Fruit fly (Drosophila melanogaster): ENCODE results near the gene HLH4C.

The HLH4C gene

dm6 chrX:4615684-4616292 is 31.4 kb downstream of the HLH4C start:
- TF ChIP-seq fd102C (GFP tag; optimal IDR thresholded peaks at IDR 0.05) (no peak), CG14441 (GFP tag; IDR thresholded peaks at IDR 0.05) (0 out of 2 replicates have a peak, but pooled peaks have one; percentile 43), CG13296 (GFP tag; optimal IDR thresholded peaks at IDR 0.05) (no peak), CG13424 (tag; optimal IDR thresholded peaks at IDR 0.05) (no peak), Hr39 (optimal IDR thresholded peaks at IDR 0.05) (no peak), CG10959 (GFP tag; IDR thresholded peaks at IDR 0.05) (no peak), B-H1 (GFP tag; IDR thresholded peaks at IDR 0.05) (no peak), Dbx (GFP tag; IDR thresholded peaks at IDR 0.05) (no peak), Gsc (GFP tag; IDR thresholded peaks at IDR 0.05) (no peak), CG11504 (tag; optimal IDR thresholded peaks at IDR 0.05) (peak; percentile 31), CG32772 (GFP tag; IDR thresholded peaks at IDR 0.05) (0 out of 2 replicates have a peak, but pooled peaks have one; percentile 20), Fer1 (GFP tag; optimal IDR thresholded peaks at IDR 0.05) (no peak), wdn (GFP tag; IDR thresholded peaks at IDR 0.05) (no peak), fru (optimal IDR thresholded peaks at IDR 0.05) (no peak), Drgx (GFP tag; IDR thresholded peaks at IDR 0.05) (0 out of 2 replicates have a peak, but pooled peaks have one; percentile 28), pho (GFP tag; optimal IDR thresholded peaks at IDR 0.05) (no peak), vvl (GFP tag; IDR thresholded peaks at IDR 0.05) (no peak), tgo (GFP tag; IDR thresholded peaks at IDR 0.05) (peak; percentile 26; the same call in 1 of the 3 replicates), nmo (GFP tag; optimal IDR thresholded peaks at IDR 0.05) (no peak), E2f2 (GFP tag; IDR thresholded peaks at IDR 0.05) (no peak), ttk (GFP tag; IDR thresholded peaks at IDR 0.05) (no peak), dmrt99B (tag; optimal IDR thresholded peaks at IDR 0.05) (peak; percentile 3), Dip3 (GFP tag; optimal IDR thresholded peaks at IDR 0.05) (no peak), Med (GFP tag) (no peak), cato (GFP tag; optimal IDR thresholded peaks at IDR 0.05; ENCODE audit: borderline replicate concordance) (no peak), z (GFP tag; IDR thresholded peaks at IDR 0.05) (no peak), Sox102F (GFP tag; optimal IDR thresholded peaks at IDR 0.05) (peak; percentile 1), CG32532 (GFP tag; IDR thresholded peaks at IDR 0.05) (no peak), CG2199 (GFP tag; IDR thresholded peaks at IDR 0.05) (no peak), CG7839 (tag; optimal IDR thresholded peaks at IDR 0.05) (peak; percentile 10), lbe (GFP tag; optimal IDR thresholded peaks at IDR 0.05) (peak; percentile 26), cg (GFP tag; optimal IDR thresholded peaks at IDR 0.05) (peak; percentile 2), BEAF-32 (GFP tag; optimal IDR thresholded peaks at IDR 0.05) (no peak), gem (tag; optimal IDR thresholded peaks at IDR 0.05) (peak; percentile 31), pnt (GFP tag; optimal IDR thresholded peaks at IDR 0.05) (no peak), Xrp1 (GFP tag; IDR thresholded peaks at IDR 0.05) (peak; percentile 23; the same call in 1 of the 2 replicates)

dm6 chrX:4614945-4615344 is 32.3 kb downstream of the HLH4C start:
- no peak for TF ChIP-seq peb (GFP tag; IDR thresholded peaks at IDR 0.05)
- TF ChIP-seq CG6175 (GFP tag; IDR thresholded peaks at IDR 0.05) = no peak
- peak; percentile 58 for TF ChIP-seq Med (GFP tag)
- no peak for TF ChIP-seq CG42726 (GFP tag; IDR thresholded peaks at IDR 0.05; ENCODE audit: partially characterized antibody)
- TF ChIP-seq Ptx1 (GFP tag; IDR thresholded peaks at IDR 0.05) = peak; percentile 38; the same call in 1 of the 2 replicates
- TF ChIP-seq HLH54F (GFP tag; optimal IDR thresholded peaks at IDR 0.05) = no peak
- TF ChIP-seq dati (GFP tag; IDR thresholded peaks at IDR 0.05) = no peak
- TF ChIP-seq br (optimal IDR thresholded peaks at IDR 0.05) = no peak
- TF ChIP-seq salm (tag; optimal IDR thresholded peaks at IDR 0.05) = no peak
- peak; percentile 30; the same call in 2 of the 3 replicates for TF ChIP-seq row (GFP tag; IDR thresholded peaks at IDR 0.05)
- 0 out of 2 replicates have a peak, but pooled peaks have one; percentile 15 for TF ChIP-seq CG6689 (GFP tag; IDR thresholded peaks at IDR 0.05)
- no peak for TF ChIP-seq gsb (GFP tag; IDR thresholded peaks at IDR 0.05)
- TF ChIP-seq CG10462 (GFP tag; optimal IDR thresholded peaks at IDR 0.05) = no peak
- TF ChIP-seq CG18619 (GFP tag; optimal IDR thresholded peaks at IDR 0.05) = no peak
- TF ChIP-seq tx (GFP tag; optimal IDR thresholded peaks at IDR 0.05) = no peak
- TF ChIP-seq CG5245 (GFP tag; optimal IDR thresholded peaks at IDR 0.05) = no peak
- TF ChIP-seq odd (GFP tag; optimal IDR thresholded peaks at IDR 0.05) = no peak
- no peak for TF ChIP-seq tna (GFP tag; IDR thresholded peaks at IDR 0.05; ENCODE audit: partially characterized antibody)
- no peak for TF ChIP-seq pan (optimal IDR thresholded peaks at IDR 0.05)
- peak in 1 of 2 experiments; percentile 13 for TF ChIP-seq pan (GFP tag; optimal IDR thresholded peaks at IDR 0.05 in 1 of 2, IDR thresholded peaks at IDR 0.05 in 1 of 2)

Data from whole organism, embryonic.